Fruit fly (Drosophila melanogaster) whole organism, embryonic: ENCODE data around the gene Ttc19.
A peak's percentile ranks its signal among the peaks of the same experiment; 100 is the strongest.

Experiments used
- B-H1 ChIP-seq: fragments of 200-800 bp; sonication (Bioruptor generic); IDR thresholded peaks from 3 replicates; pipeline ENCODE4 v1.3.6; 2022; ENCODE audit warnings: missing biosample characterization, missing genetic modification characterization
- B-H2 ChIP-seq: fragments of 200-800 bp; sonication (Bioruptor generic); optimal IDR thresholded peaks from 2 replicates; lab custom pipeline; 2018; ENCODE audit warnings: missing biosample characterization, mild to moderate bottlenecking, missing genetic modification characterization
- C15 ChIP-seq: fragments of 200-800 bp; sonication (Bioruptor generic); IDR thresholded peaks from 3 replicates; pipeline ENCODE4 v1.3.6; 2022; ENCODE audit warnings: missing biosample characterization, missing genetic modification characterization
- CG10267 ChIP-seq: fragments of 200-800 bp; sonication (Bioruptor generic); optimal IDR thresholded peaks from 2 replicates; lab custom pipeline; 2018; ENCODE audit warnings: missing biosample characterization, mild to moderate bottlenecking, missing genetic modification characterization, moderate library complexity
- CG10274 ChIP-seq: fragments of 200-800 bp; sonication (Bioruptor generic); optimal IDR thresholded peaks from 3 replicates; lab custom pipeline; 2017; ENCODE audit warnings: missing biosample characterization, mild to moderate bottlenecking, missing genetic modification characterization
- CG12299 ChIP-seq: fragments of 200-800 bp; sonication (Bioruptor generic); optimal IDR thresholded peaks from 2 replicates; lab custom pipeline; 2018; ENCODE audit warnings: missing biosample characterization, mild to moderate bottlenecking, missing genetic modification characterization
- CG13424 ChIP-seq: fragments of 200-800 bp; sonication (Bioruptor generic); optimal IDR thresholded peaks from 2 replicates; lab custom pipeline; 2019; ENCODE audit warnings: missing biosample characterization, mild to moderate bottlenecking, missing genetic modification characterization, moderate library complexity
- CG14014 ChIP-seq: fragments of 200-800 bp; sonication (Bioruptor generic); IDR thresholded peaks from 2 replicates; pipeline ENCODE4 v1.3.6; 2022; ENCODE audit warnings: missing biosample characterization, missing genetic modification characterization
- CG14441 ChIP-seq: fragments of 200-800 bp; sonication (Bioruptor generic); IDR thresholded peaks from 2 replicates; pipeline ENCODE4 v1.3.6; 2022; ENCODE audit warnings: missing biosample characterization, missing genetic modification characterization
- CG15011 ChIP-seq: fragments of 200-800 bp; sonication (Bioruptor generic); optimal IDR thresholded peaks from 3 replicates; lab custom pipeline; 2018; ENCODE audit warnings: missing biosample characterization, mild to moderate bottlenecking, missing genetic modification characterization
- CG2202 ChIP-seq: fragments of 200-800 bp; sonication (Bioruptor generic); optimal IDR thresholded peaks from 2 replicates; lab custom pipeline; 2018; ENCODE audit warnings: missing biosample characterization, mild to moderate bottlenecking, missing genetic modification characterization
- CG3281 ChIP-seq: fragments of 200-800 bp; sonication (Bioruptor generic); optimal IDR thresholded peaks from 3 replicates; lab custom pipeline; 2017; ENCODE audit warnings: missing biosample characterization, mild to moderate bottlenecking, missing genetic modification characterization
- CG3407 ChIP-seq: fragments of 200-800 bp; sonication (Bioruptor generic); optimal IDR thresholded peaks from 2 replicates; lab custom pipeline; 2018; ENCODE audit warnings: missing biosample characterization, mild to moderate bottlenecking, missing genetic modification characterization
- CG5245 ChIP-seq: fragments of 200-800 bp; sonication (Bioruptor generic); optimal IDR thresholded peaks from 3 replicates; lab custom pipeline; 2016; ENCODE audit warnings: missing biosample characterization, missing genetic modification characterization
- CG7987 ChIP-seq: fragments of 200-800 bp; sonication (Bioruptor generic); optimal IDR thresholded peaks from 2 replicates; lab custom pipeline; 2018; ENCODE audit warnings: missing biosample characterization, mild to moderate bottlenecking, missing genetic modification characterization, moderate library complexity
- CHES-1-like ChIP-seq: fragments of 200-800 bp; sonication (Bioruptor generic); optimal IDR thresholded peaks from 2 replicates; lab custom pipeline; 2016; ENCODE audit warnings: missing biosample characterization, missing genetic modification characterization
- Dref ChIP-seq: fragments of 200-800 bp; sonication (Bioruptor generic); IDR thresholded peaks from 2 replicates; pipeline ENCODE4 v1.3.6; 2022; ENCODE audit warnings: missing biosample characterization, missing genetic modification characterization
- E2f1 ChIP-seq: fragments of 200-800 bp; sonication (Bioruptor generic); IDR thresholded peaks from 2 replicates; pipeline ENCODE4 v1.3.6; 2022; ENCODE audit warnings: missing biosample characterization, missing genetic modification characterization
- E2f2 ChIP-seq: fragments of 200-800 bp; sonication (Bioruptor generic); IDR thresholded peaks from 2 replicates; pipeline ENCODE4 v1.3.6; 2022; ENCODE audit warnings: missing biosample characterization, missing genetic modification characterization
- Elba2 ChIP-seq: fragments of 200-800 bp; sonication (Bioruptor generic); optimal IDR thresholded peaks from 3 replicates; lab custom pipeline; 2016; ENCODE audit warnings: missing biosample characterization, missing genetic modification characterization
- HLH4C ChIP-seq: fragments of 200-800 bp; sonication (Bioruptor generic); IDR thresholded peaks from 3 replicates; pipeline ENCODE4 v1.3.6; 2022; ENCODE audit warnings: missing biosample characterization, missing genetic modification characterization; ENCODE audit not compliant: partially characterized antibody
- Hand ChIP-seq: fragments of 200-800 bp; sonication (Bioruptor generic); optimal IDR thresholded peaks from 2 replicates; lab custom pipeline; 2017; ENCODE audit warnings: mild to moderate bottlenecking, missing biosample characterization, missing genetic modification reagents, missing genetic modification characterization
- Hr3 ChIP-seq: fragments of 200-800 bp; sonication (Bioruptor generic); optimal IDR thresholded peaks from 3 replicates; lab custom pipeline; 2016; ENCODE audit warnings: missing biosample characterization, missing genetic modification characterization
- MBD-R2 ChIP-seq: fragments of 200-800 bp; sonication (Bioruptor generic); IDR thresholded peaks from 2 replicates; pipeline ENCODE4 v1.3.6; 2022; ENCODE audit warnings: missing biosample characterization, missing genetic modification characterization
- MESR4 ChIP-seq: fragments of 200-800 bp; sonication (Bioruptor generic); optimal IDR thresholded peaks from 2 replicates; lab custom pipeline; 2018; ENCODE audit warnings: missing biosample characterization, mild to moderate bottlenecking, missing genetic modification characterization, moderate library complexity
- MTF-1 ChIP-seq: fragments of 200-800 bp; sonication (Bioruptor generic); optimal IDR thresholded peaks from 2 replicates; lab custom pipeline; 2018; ENCODE audit warnings: missing biosample characterization, mild to moderate bottlenecking, missing genetic modification characterization, borderline replicate concordance
- Ravus ChIP-seq: fragments of 200-800 bp; sonication (Bioruptor generic); IDR thresholded peaks from 2 replicates; pipeline ENCODE4 v1.3.6; 2022; ENCODE audit warnings: missing biosample characterization, missing genetic modification characterization
- TFAM ChIP-seq: fragments of 200-800 bp; sonication (Bioruptor generic); optimal IDR thresholded peaks from 2 replicates; lab custom pipeline; 2017; ENCODE audit warnings: missing biosample characterization, missing genetic modification characterization, inconsistent platforms
- Usf ChIP-seq: fragments of 200-800 bp; sonication (Bioruptor generic); optimal IDR thresholded peaks from 2 replicates; lab custom pipeline; 2017; ENCODE audit warnings: missing genotype, missing biosample characterization, missing genetic modification characterization
- bab2 ChIP-seq: fragments of 200-800 bp; sonication (Bioruptor generic); optimal IDR thresholded peaks from 2 replicates; lab custom pipeline; 2016; ENCODE audit warnings: missing biosample characterization, missing genetic modification characterization
- bbx ChIP-seq: fragments of 200-800 bp; sonication (Bioruptor generic); IDR thresholded peaks from 2 replicates; pipeline ENCODE4 v1.3.6; 2022; ENCODE audit warnings: missing biosample characterization, missing genetic modification characterization; ENCODE audit not compliant: partially characterized antibody
- chn ChIP-seq: fragments of 200-800 bp; sonication (Bioruptor generic); optimal IDR thresholded peaks from 2 replicates; lab custom pipeline; 2016; ENCODE audit warnings: missing biosample characterization, missing genetic modification characterization
- ci ChIP-seq: fragments of 200-800 bp; sonication (Bioruptor generic); IDR thresholded peaks from 3 replicates; pipeline ENCODE4 v1.3.6; 2022; ENCODE audit warnings: missing biosample characterization, missing genetic modification characterization
- corto ChIP-seq: fragments of 200-800 bp; sonication (Bioruptor generic); optimal IDR thresholded peaks from 2 replicates; lab custom pipeline; 2016; ENCODE audit warnings: missing biosample characterization, mild to moderate bottlenecking, missing genetic modification characterization, moderate library complexity
- crp ChIP-seq, 2 experiments: fragments of 200-800 bp; sonication (Bioruptor generic); optimal IDR thresholded peaks; 2 replicates in 1 of 2; 3 replicates in 1 of 2; lab custom pipeline; 2017; ENCODE audit warnings: missing biosample characterization in 2 of 2, missing genetic modification characterization in 2 of 2, mild to moderate bottlenecking in 1 of 2, moderate library complexity in 1 of 2
- disco-r ChIP-seq: fragments of 200-800 bp; sonication (Bioruptor generic); optimal IDR thresholded peaks from 2 replicates; lab custom pipeline; 2016; ENCODE audit warnings: missing biosample characterization, missing genetic modification characterization
- fd64A ChIP-seq: fragments of 200-800 bp; sonication (Bioruptor generic); optimal IDR thresholded peaks from 3 replicates; lab custom pipeline; 2018; ENCODE audit warnings: missing biosample characterization, mild to moderate bottlenecking, missing genetic modification characterization
- gro ChIP-seq: fragments of 200-800 bp; sonication (Bioruptor generic); optimal IDR thresholded peaks from 2 replicates; lab custom pipeline; 2016; ENCODE audit warnings: missing biosample characterization, missing genetic modification characterization
- inv ChIP-seq: fragments of 200-800 bp; sonication (Bioruptor generic); IDR thresholded peaks from 2 replicates; pipeline ENCODE4 v1.3.6; 2022; ENCODE audit warnings: missing biosample characterization, missing genetic modification characterization; ENCODE audit not compliant: partially characterized antibody
- kah ChIP-seq: fragments of 200-800 bp; sonication (Bioruptor generic); optimal IDR thresholded peaks from 2 replicates; lab custom pipeline; 2018; ENCODE audit warnings: missing biosample characterization, mild to moderate bottlenecking, missing genetic modification characterization
- lbe ChIP-seq: fragments of 200-800 bp; sonication (Bioruptor generic); optimal IDR thresholded peaks from 2 replicates; lab custom pipeline; 2016; ENCODE audit warnings: missing biosample characterization, mild to moderate bottlenecking, missing genetic modification characterization
- nom ChIP-seq: fragments of 200-800 bp; sonication (Bioruptor generic); optimal IDR thresholded peaks from 2 replicates; lab custom pipeline; 2017; ENCODE audit warnings: missing biosample characterization, missing genetic modification characterization, mild to moderate bottlenecking, moderate library complexity, missing genetic modification reagents
- pb ChIP-seq: fragments of 200-800 bp; sonication (Bioruptor generic); optimal IDR thresholded peaks from 3 replicates; lab custom pipeline; 2016; ENCODE audit warnings: missing biosample characterization, missing genetic modification characterization
- peb ChIP-seq: fragments of 200-800 bp; sonication (Bioruptor generic); IDR thresholded peaks from 2 replicates; pipeline ENCODE4 v1.3.6; 2022; ENCODE audit warnings: missing biosample characterization, missing genetic modification characterization
- phol ChIP-seq: fragments of 200-800 bp; sonication (Bioruptor generic); optimal IDR thresholded peaks from 3 replicates; lab custom pipeline; 2018; ENCODE audit warnings: missing biosample characterization, mild to moderate bottlenecking, missing genetic modification characterization, moderate library complexity
- salm ChIP-seq: fragments of 200-800 bp; sonication (Bioruptor generic); optimal IDR thresholded peaks from 2 replicates; lab custom pipeline; 2018; ENCODE audit warnings: missing biosample characterization, mild to moderate bottlenecking, missing genetic modification characterization
- sr ChIP-seq: fragments of 200-800 bp; sonication (Bioruptor generic); IDR thresholded peaks from 3 replicates; pipeline ENCODE4 v1.3.6; 2022; ENCODE audit warnings: missing biosample characterization, missing genetic modification characterization
- tna ChIP-seq: fragments of 200-800 bp; sonication (Bioruptor generic); IDR thresholded peaks from 2 replicates; pipeline ENCODE4 v1.3.6; 2022; ENCODE audit warnings: missing biosample characterization, missing genetic modification characterization; ENCODE audit not compliant: partially characterized antibody
- tup ChIP-seq: fragments of 200-800 bp; sonication (Bioruptor generic); optimal IDR thresholded peaks from 2 replicates; lab custom pipeline; 2016; ENCODE audit warnings: missing biosample characterization, mild to moderate bottlenecking, missing genetic modification characterization, moderate library complexity
- wor ChIP-seq: fragments of 200-800 bp; sonication (Bioruptor generic); IDR thresholded peaks from 2 replicates; pipeline ENCODE4 v1.3.6; 2022; ENCODE audit warnings: missing biosample characterization, missing genetic modification characterization

Ttc19 gene

DNA sequence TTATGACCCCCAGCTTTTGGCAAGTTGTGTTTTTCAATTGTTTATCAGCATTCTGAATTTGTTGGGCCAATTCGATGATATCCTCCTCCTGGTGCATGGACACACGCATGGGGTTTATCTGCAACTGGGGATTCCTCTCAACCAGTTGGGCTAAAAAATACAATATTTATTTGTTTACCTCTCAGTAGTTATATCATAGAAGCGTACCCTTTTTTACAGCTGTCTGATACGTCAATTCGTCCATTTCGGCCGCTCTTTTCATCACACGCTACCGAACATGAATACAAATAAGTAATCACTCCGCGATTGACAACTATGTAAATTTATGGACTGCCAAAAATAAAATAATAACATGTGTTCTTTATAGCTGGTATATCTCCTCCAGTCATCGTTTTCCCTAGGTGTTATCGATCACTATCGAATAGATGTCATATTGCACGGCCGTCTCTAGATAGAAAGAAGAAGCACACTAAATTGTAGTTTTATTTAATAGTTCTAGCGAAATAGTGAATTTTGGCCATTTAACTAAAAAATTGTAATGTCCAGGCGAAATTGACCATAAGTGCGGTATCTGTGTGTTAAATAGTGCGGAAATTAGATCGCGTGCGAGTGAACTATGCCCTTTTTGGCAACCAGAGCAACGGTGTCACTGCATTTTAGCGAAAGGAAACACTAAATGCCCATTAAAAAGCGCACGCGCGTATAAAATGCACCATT, 10.6 kb downstream of the Ttc19 start, which contains the start of the genes mib2 and CG31800 (continued):
- TF ChIP-seq lbe (GFP tag; lab: Kevin White, UChicago) = no peak
- no peak for TF ChIP-seq salm (tag; lab: Kevin White, UChicago)
- no peak for TF ChIP-seq bab2 (GFP tag; lab: Kevin White, UChicago)
- no peak; the same call in 1 of the 2 replicates for TF ChIP-seq E2f2 (GFP tag; lab: Robert Waterston, UW)
- peak; percentile 65 for TF ChIP-seq MBD-R2 (GFP tag; lab: Robert Waterston, UW)
- no peak for TF ChIP-seq B-H1 (GFP tag; lab: Robert Waterston, UW)
- no peak for TF ChIP-seq ci (GFP tag; lab: Robert Waterston, UW)
- peak; percentile 75 for TF ChIP-seq inv (GFP tag; lab: Robert Waterston, UW)
- TF ChIP-seq Hand = no peak
- TF ChIP-seq kah (GFP tag; lab: Kevin White, UChicago) = no peak
- no peak for TF ChIP-seq B-H2
- peak; percentile 5 for TF ChIP-seq phol
- peak; percentile 15 for TF ChIP-seq CG7987 (GFP tag; lab: Kevin White, UChicago)
- no peak for TF ChIP-seq fd64A
- no peak for TF ChIP-seq CHES-1-like
- TF ChIP-seq CG14441 (GFP tag; lab: Robert Waterston, UW) = no peak
- peak in 1 of 2 experiments; percentile 74 for TF ChIP-seq crp (GFP tag; optimal IDR thresholded peaks at IDR 0.05; lab: Kevin White, UChicago)
- no peak for TF ChIP-seq Hr3 (GFP tag; lab: Kevin White, UChicago)
- TF ChIP-seq tna (GFP tag; lab: Robert Waterston, UW) = peak; percentile 69
- TF ChIP-seq pb = no peak
- peak; percentile 20 for TF ChIP-seq gro (GFP tag; lab: Kevin White, UChicago)
- no peak for TF ChIP-seq Ravus (GFP tag; lab: Robert Waterston, UW)
- TF ChIP-seq corto (GFP tag; lab: Kevin White, UChicago) = no peak
- no peak for TF ChIP-seq E2f1
- TF ChIP-seq MESR4 = peak; percentile 79
- no peak for TF ChIP-seq nom
- TF ChIP-seq Elba2 = no peak
- TF ChIP-seq tup (GFP tag; lab: Kevin White, UChicago) = no peak
- TF ChIP-seq CG3407 (GFP tag; lab: Kevin White, UChicago) = no peak
- peak; percentile 2 for TF ChIP-seq CG13424 (tag; lab: Kevin White, UChicago)
- TF ChIP-seq CG12299 = no peak
- TF ChIP-seq chn (GFP tag; lab: Kevin White, UChicago) = peak; percentile 1
- TF ChIP-seq CG15011 (GFP tag; lab: Kevin White, UChicago) = no peak
- TF ChIP-seq sr (GFP tag; lab: Robert Waterston, UW) = no peak
- TF ChIP-seq C15 = no peak
- TF ChIP-seq bbx (GFP tag; lab: Robert Waterston, UW) = peak; percentile 91
- TF ChIP-seq CG14014 (GFP tag; lab: Robert Waterston, UW) = no peak
- no peak for TF ChIP-seq Usf
- no peak for TF ChIP-seq disco-r (GFP tag; lab: Kevin White, UChicago)
- no peak for TF ChIP-seq CG2202 (tag; lab: Kevin White, UChicago)
- no peak for TF ChIP-seq TFAM (GFP tag; lab: Kevin White, UChicago)
- TF ChIP-seq CG5245 (GFP tag; lab: Kevin White, UChicago) = no peak
- TF ChIP-seq peb (GFP tag; lab: Robert Waterston, UW) = no peak
- no peak for TF ChIP-seq MTF-1 (GFP tag; lab: Kevin White, UChicago)
- no peak for TF ChIP-seq wor (GFP tag; lab: Robert Waterston, UW)
- TF ChIP-seq CG10274 (GFP tag; lab: Kevin White, UChicago) = no peak
- TF ChIP-seq HLH4C (GFP tag; lab: Robert Waterston, UW) = peak; percentile 89
- peak; percentile 16 for TF ChIP-seq CG10267 (tag; lab: Kevin White, UChicago)
- TF ChIP-seq CG3281 = peak; percentile 5
- peak; percentile 86 for TF ChIP-seq Dref (GFP tag; lab: Robert Waterston, UW)
